Worm (Caenorhabditis elegans): ENCODE results near the gene R04D3.4.

DNA sequence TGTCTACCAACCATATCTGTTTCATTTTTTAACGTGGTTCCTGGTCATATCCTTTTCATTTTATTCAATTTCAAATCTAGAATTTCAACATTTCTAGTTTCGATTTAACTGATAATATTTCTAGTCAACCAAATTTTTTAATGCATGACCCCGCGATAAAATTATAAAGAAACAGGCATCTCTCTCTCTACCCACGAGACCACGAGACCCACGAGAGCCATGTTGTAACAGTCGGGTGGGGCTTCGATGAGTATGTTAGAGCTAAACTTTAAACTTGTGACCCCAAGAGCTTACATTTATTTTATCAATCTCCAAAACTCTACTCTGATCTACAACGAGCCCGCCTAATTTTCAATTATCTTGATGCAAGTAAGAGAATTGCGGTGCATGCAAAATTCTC is 29.7 kb upstream of the R04D3.4 start:
- TF ChIP-seq ref-1 (GFP tag; conservative IDR thresholded peaks at IDR 0.05): no peak
- TF ChIP-seq T22C8.4 (GFP tag; IDR thresholded peaks at IDR 0.05): no peak
- TF ChIP-seq ztf-29 (GFP tag; IDR thresholded peaks at IDR 0.05): no peak
- TF ChIP-seq flt-1 (GFP tag; IDR thresholded peaks at IDR 0.05): no peak
- TF ChIP-seq med-1 (GFP tag; optimal IDR thresholded peaks at IDR 0.05; ENCODE audit: insufficient read depth): no peak
- TF ChIP-seq ztf-23 (GFP tag; IDR thresholded peaks at IDR 0.05): no peak
- no peak for TF ChIP-seq klf-2 (GFP tag; conservative IDR thresholded peaks at IDR 0.05)

Measured in whole organism, midembryonic.